Worm (Caenorhabditis elegans): Measurements from ENCODE around the gene T01B7.9.

The T01B7.9 gene

ce11 chrII:8764332-8764731 lies 37.7 kb upstream of the T01B7.9 start:
- TF ChIP-seq hlh-30 (tag; optimal IDR thresholded peaks at IDR 0.05; ENCODE audit: insufficient read depth): peak; percentile 35
- peak in 1 of 2 experiments; percentile 13 for TF ChIP-seq unc-62 (GFP tag; optimal IDR thresholded peaks at IDR 0.05 in 1 of 2)
- TF ChIP-seq unc-62 (tag; optimal IDR thresholded peaks at IDR 0.05): no peak
- TF ChIP-seq aha-1 (tag): peak; percentile 8
- TF ChIP-seq egl-43 (GFP tag; IDR thresholded peaks at IDR 0.05): no peak

ce11 chrII:8763367-8763766 lies 36.8 kb upstream of the T01B7.9 start:
- peak; percentile 56 for TF ChIP-seq nhr-28 (tag; optimal IDR thresholded peaks at IDR 0.05)
- no peak for TF ChIP-seq unc-39 (tag; optimal IDR thresholded peaks at IDR 0.05)
- no peak for TF ChIP-seq fos-1 (tag; optimal IDR thresholded peaks at IDR 0.05)
- no peak for TF ChIP-seq ces-1 (GFP tag; optimal IDR thresholded peaks at IDR 0.05)
- no peak for TF ChIP-seq ZK546.5 (tag; optimal IDR thresholded peaks at IDR 0.05)
- TF ChIP-seq aha-1 (tag): peak; percentile 68
- no peak for TF ChIP-seq skn-1 (tag; optimal IDR thresholded peaks at IDR 0.05)

ce11 chrII:8761739-8762138 lies 35.1 kb upstream of the T01B7.9 start:
- no peak for TF ChIP-seq hlh-30 (tag; optimal IDR thresholded peaks at IDR 0.05; ENCODE audit: insufficient read depth)
- TF ChIP-seq pqm-1 (tag; optimal IDR thresholded peaks at IDR 0.05): peak; percentile 44
- TF ChIP-seq spr-1 (tag; optimal IDR thresholded peaks at IDR 0.05): no peak
- peak; percentile 19 for TF ChIP-seq nhr-28 (tag; optimal IDR thresholded peaks at IDR 0.05)
- 0 out of 2 replicates have a peak, but pooled peaks have one; percentile 15 for TF ChIP-seq dmd-6 (GFP tag; IDR thresholded peaks at IDR 0.05)
- TF ChIP-seq hif-1 (tag; optimal IDR thresholded peaks at IDR 0.05): no peak
- no peak for TF ChIP-seq nhr-10 (tag; optimal IDR thresholded peaks at IDR 0.05)
- TF ChIP-seq nhr-41 (GFP tag; IDR thresholded peaks at IDR 0.05): no peak
- no peak for TF ChIP-seq skn-1 (tag; optimal IDR thresholded peaks at IDR 0.05)

- no peak for TF ChIP-seq dmd-6 (GFP tag; IDR thresholded peaks at IDR 0.05)
- no peak for TF ChIP-seq mxl-3 (GFP tag; optimal IDR thresholded peaks at IDR 0.05)
- no peak for TF ChIP-seq nhr-48 (tag; optimal IDR thresholded peaks at IDR 0.05)
- TF ChIP-seq ZK337.2 (GFP tag; IDR thresholded peaks at IDR 0.05): no peak
- no peak for TF ChIP-seq nhr-237 (tag; optimal IDR thresholded peaks at IDR 0.05)
- TF ChIP-seq nhr-102 (tag; optimal IDR thresholded peaks at IDR 0.05): no peak
- TF ChIP-seq mes-2 (tag; optimal IDR thresholded peaks at IDR 0.05; ENCODE audit: poor library complexity, severe bottlenecking): no peak
- TF ChIP-seq hif-1 (tag; optimal IDR thresholded peaks at IDR 0.05): no peak
- no peak for TF ChIP-seq F10B5.3 (tag; optimal IDR thresholded peaks at IDR 0.05)
- no peak for TF ChIP-seq ctbp-1 (GFP tag; IDR thresholded peaks at IDR 0.05)
- no peak for TF ChIP-seq T20F7.1 (GFP tag; optimal IDR thresholded peaks at IDR 0.05)
- no peak for TF ChIP-seq gei-8 (GFP tag; optimal IDR thresholded peaks at IDR 0.05)
- no peak for TF ChIP-seq jun-1 (tag; optimal IDR thresholded peaks at IDR 0.05)
- TF ChIP-seq madf-9 (GFP tag; conservative IDR thresholded peaks at IDR 0.05): no peak
- no peak for TF ChIP-seq Y5F2A.4 (GFP tag; optimal IDR thresholded peaks at IDR 0.05)
- TF ChIP-seq zag-1 (tag; optimal IDR thresholded peaks at IDR 0.05): no peak
- TF ChIP-seq ceh-28 (tag; optimal IDR thresholded peaks at IDR 0.05): no peak
Measured at ce11 chrII:8759493-8759892, 32.9 kb upstream of the T01B7.9 start, which contains the start of gene fut-1. TSS of gene fut-1 (minus strand) at chrII:8759593.

- TF ChIP-seq aly-2 (tag; optimal IDR thresholded peaks at IDR 0.05) (no peak), sdz-12 (GFP tag; optimal IDR thresholded peaks at IDR 0.05) (no peak), dpl-1 (GFP tag; optimal IDR thresholded peaks at IDR 0.05) (no peak), ztf-7 (tag; optimal IDR thresholded peaks at IDR 0.05) (no peak), tag-97 (GFP tag; IDR thresholded peaks at IDR 0.05) (no peak), unc-39 (tag; optimal IDR thresholded peaks at IDR 0.05) (no peak), lin-13 (GFP tag; optimal IDR thresholded peaks at IDR 0.05) (no peak), gei-8 (GFP tag; optimal IDR thresholded peaks at IDR 0.05) (no peak), snpc-1.2 (GFP tag; IDR thresholded peaks at IDR 0.05) (no peak), rbr-2 (tag; optimal IDR thresholded peaks at IDR 0.05) (no peak), zip-11 (GFP tag; IDR thresholded peaks at IDR 0.05) (no peak), Y48G9A.11 (GFP tag; IDR thresholded peaks at IDR 0.05) (no peak), mep-1 (tag; optimal IDR thresholded peaks at IDR 0.05) (no peak), unc-62 (GFP tag; optimal IDR thresholded peaks at IDR 0.05 in 1 of 2) (no peak), unc-62 (tag; optimal IDR thresholded peaks at IDR 0.05) (no peak), T20F7.1 (GFP tag; optimal IDR thresholded peaks at IDR 0.05) (no peak), nhr-237 (tag; optimal IDR thresholded peaks at IDR 0.05) (no peak), F49E8.2 (tag; optimal IDR thresholded peaks at IDR 0.05; ENCODE audit: borderline replicate concordance) (no peak), nhr-41 (GFP tag; IDR thresholded peaks at IDR 0.05) (no peak)
Measured at ce11 chrII:8755270-8755669, 28.7 kb upstream of the T01B7.9 start, which contains the start of gene K08F8.7. TSS of gene K08F8.7 (minus strand) at chrII:8755370.

All from whole organism, L4 larva.